Worm (Caenorhabditis elegans) whole organism, L4/young adult: ENCODE data around the gene F17E9.5.

ENCODE experiments used
- W03F9.2 ChIP-seq: fragments of 150-350 bp; optimal IDR thresholded peaks from 2 replicates; lab custom pipeline; 2014; ENCODE audit warnings: missing biosample characterization, missing genetic modification characterization
- dao-5 ChIP-seq: sonication (generic microtip); optimal IDR thresholded peaks from 2 replicates; lab custom pipeline; 2016; ENCODE audit warnings: missing genotype, missing genetic modification characterization, moderate library complexity, missing compliant biosample characterization
- him-1 ChIP-seq: sonication (generic microtip); optimal IDR thresholded peaks from 2 replicates; lab custom pipeline; 2016; ENCODE audit warnings: missing genotype, missing genetic modification reagents, missing genetic modification characterization, missing compliant biosample characterization

F17E9.5 gene

ce11 chrIV:8360817-8361216 is 15.2 kb downstream of the F17E9.5 start, which contains the start of gene sqv-1:
Gene sqv-1 (plus strand): TSS chrIV:8361117.
- TF ChIP-seq him-1 (tag; lab: Kevin White, UChicago), result no peak
- no peak for TF ChIP-seq dao-5 (tag; lab: Kevin White, UChicago)
- TF ChIP-seq W03F9.2 (tag; lab: Kevin White, UChicago), result no peak

- TF ChIP-seq dao-5 (tag; lab: Kevin White, UChicago) (no peak), W03F9.2 (tag; lab: Kevin White, UChicago) (no peak), him-1 (tag; lab: Kevin White, UChicago) (no peak)
Observed at ce11 chrIV:8363163-8363562, 17.5 kb downstream of the F17E9.5 start, which contains the start of gene D2096.12. Gene D2096.12 (plus strand): TSS chrIV:8363463.

- TF ChIP-seq him-1 (tag; lab: Kevin White, UChicago), result no peak
- TF ChIP-seq W03F9.2 (tag; lab: Kevin White, UChicago), result no peak
Observed at ce11 chrIV:8366295-8366694, 20.7 kb downstream of the F17E9.5 start, which contains the start of gene aagr-1. Gene aagr-1 (plus strand): TSS chrIV:8366521.

- TF ChIP-seq him-1 (tag; lab: Kevin White, UChicago) (no peak), W03F9.2 (tag; lab: Kevin White, UChicago) (no peak), dao-5 (tag; lab: Kevin White, UChicago) (no peak)
Observed at ce11 chrIV:8367887-8368286, 22.3 kb downstream of the F17E9.5 start.

DNA sequence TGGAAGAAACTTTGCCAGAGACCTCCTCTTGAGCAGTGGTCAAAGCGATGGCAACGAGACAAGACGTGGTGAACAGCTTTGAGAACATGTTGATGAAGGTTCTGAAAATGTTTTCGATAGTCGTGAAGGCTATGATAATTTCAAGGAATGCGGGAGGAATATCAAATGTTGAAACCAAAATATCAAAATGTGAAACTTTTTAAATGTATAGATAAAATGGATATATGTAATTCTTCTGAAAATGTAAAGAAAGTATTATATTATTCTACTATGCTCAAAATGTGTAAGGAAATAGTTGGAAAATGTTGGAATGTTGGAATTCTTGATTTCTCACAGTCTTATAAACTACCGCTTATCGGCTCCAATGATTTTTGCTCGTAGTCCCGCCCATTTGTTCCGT is 23.5 kb downstream of the F17E9.5 start, which contains the start of gene D2096.6:
Gene D2096.6 (minus strand): TSS at position 101 of the 400 bp plus-strand sequence.
- TF ChIP-seq dao-5 (tag; lab: Kevin White, UChicago), result no peak

DNA sequence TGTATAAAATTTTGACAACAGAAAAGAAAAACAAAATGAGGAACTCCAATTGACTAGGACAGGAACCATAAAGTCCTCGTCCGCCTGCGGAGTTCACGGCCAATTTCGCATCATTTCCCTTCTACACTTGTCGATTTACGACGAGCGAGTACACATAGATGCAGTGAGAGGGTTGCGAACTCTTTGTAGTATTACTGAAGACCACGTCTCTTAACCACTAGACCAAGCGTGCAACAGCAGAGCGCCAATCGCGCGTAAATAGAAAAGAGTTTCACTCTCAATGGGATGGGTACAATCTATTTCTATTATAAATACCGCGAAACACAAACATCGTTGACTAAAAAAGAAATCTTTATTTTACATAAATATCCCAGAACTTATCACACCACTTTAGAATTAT is 29.8 kb downstream of the F17E9.5 start:
- peak; percentile 48 for TF ChIP-seq him-1 (tag; lab: Kevin White, UChicago)
- peak; percentile 70 for TF ChIP-seq W03F9.2 (tag; lab: Kevin White, UChicago)
- no peak for TF ChIP-seq dao-5 (tag; lab: Kevin White, UChicago)

ce11 chrIV:8376923-8377322 is 31.3 kb downstream of the F17E9.5 start:
- TF ChIP-seq him-1 (tag; lab: Kevin White, UChicago) (no peak), dao-5 (tag; lab: Kevin White, UChicago) (no peak), W03F9.2 (tag; lab: Kevin White, UChicago) (no peak)

- TF ChIP-seq W03F9.2 (tag; lab: Kevin White, UChicago) (no peak), dao-5 (tag; lab: Kevin White, UChicago) (peak; percentile 26), him-1 (tag; lab: Kevin White, UChicago) (no peak)
Observed at ce11 chrIV:8377501-8377900, 31.9 kb downstream of the F17E9.5 start, which contains the start of gene D2096.7. Gene D2096.7 (minus strand): TSS chrIV:8377630.

DNA sequence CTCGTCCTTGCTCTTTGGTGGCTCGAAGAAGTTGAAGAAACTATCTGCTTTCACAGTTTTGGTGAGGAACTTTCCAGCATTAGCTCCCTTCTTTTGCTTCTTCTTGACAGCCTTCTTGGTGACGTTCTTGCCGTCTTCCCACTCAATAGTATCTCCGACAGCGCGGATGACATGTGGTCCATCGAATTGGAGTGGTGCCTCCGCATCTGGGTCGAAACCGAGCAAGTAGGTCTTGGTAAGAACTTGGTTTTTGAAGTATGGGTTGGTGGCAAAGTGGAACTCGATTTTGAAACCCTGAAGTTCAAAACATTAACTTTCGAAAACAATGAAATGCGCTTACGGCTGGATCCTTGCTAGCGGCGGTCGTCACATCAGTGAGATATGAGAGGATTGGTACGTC is 32.7 kb downstream of the F17E9.5 start:
- TF ChIP-seq W03F9.2 (tag; lab: Kevin White, UChicago) (no peak), dao-5 (tag; lab: Kevin White, UChicago) (no peak), him-1 (tag; lab: Kevin White, UChicago) (no peak)

- TF ChIP-seq W03F9.2 (tag; lab: Kevin White, UChicago) (peak; percentile 89), dao-5 (tag; lab: Kevin White, UChicago) (no peak)
Observed at ce11 chrIV:8379278-8379677, 33.7 kb downstream of the F17E9.5 start, which contains the start of gene nap-1. Gene nap-1 (minus strand): TSS chrIV:8379319.

ce11 chrIV:8379683-8380082 is 34.1 kb downstream of the F17E9.5 start, which contains the start of gene praf-3:
Gene praf-3 (plus strand): TSS chrIV:8379983.
- TF ChIP-seq dao-5 (tag; lab: Kevin White, UChicago) (no peak), W03F9.2 (tag; lab: Kevin White, UChicago) (no peak), him-1 (tag; lab: Kevin White, UChicago) (no peak)

ce11 chrIV:8380266-8380850 is 34.7 kb downstream of the F17E9.5 start:
- no peak for TF ChIP-seq dao-5 (tag; lab: Kevin White, UChicago)
- TF ChIP-seq him-1 (tag; lab: Kevin White, UChicago), result no peak
- TF ChIP-seq W03F9.2 (tag; lab: Kevin White, UChicago), result no peak

DNA sequence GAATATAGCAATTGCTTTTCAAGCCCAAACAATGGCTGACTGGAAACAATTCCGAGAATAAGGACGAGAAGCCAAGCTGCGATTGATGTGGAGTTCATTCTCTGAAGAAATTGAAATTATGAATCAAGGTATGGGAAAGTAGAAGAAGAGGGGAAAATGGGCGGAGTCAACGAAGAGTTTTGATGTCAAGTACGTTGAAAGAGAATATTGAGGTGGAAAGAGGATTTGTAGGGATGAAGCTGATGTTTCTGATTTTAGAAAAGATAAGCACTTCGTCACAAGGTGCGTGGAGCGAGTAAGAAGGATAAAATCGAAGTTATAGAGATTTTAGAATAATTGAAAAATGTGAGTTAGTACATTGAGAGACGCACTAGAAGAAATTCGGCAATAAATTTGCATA is 37.1 kb downstream of the F17E9.5 start, which contains the start of gene D2096.9:
Gene D2096.9 (minus strand): TSS at position 101 of the 400 bp plus-strand sequence.
- TF ChIP-seq dao-5 (tag; lab: Kevin White, UChicago) (no peak), him-1 (tag; lab: Kevin White, UChicago) (no peak), W03F9.2 (tag; lab: Kevin White, UChicago) (no peak)

DNA sequence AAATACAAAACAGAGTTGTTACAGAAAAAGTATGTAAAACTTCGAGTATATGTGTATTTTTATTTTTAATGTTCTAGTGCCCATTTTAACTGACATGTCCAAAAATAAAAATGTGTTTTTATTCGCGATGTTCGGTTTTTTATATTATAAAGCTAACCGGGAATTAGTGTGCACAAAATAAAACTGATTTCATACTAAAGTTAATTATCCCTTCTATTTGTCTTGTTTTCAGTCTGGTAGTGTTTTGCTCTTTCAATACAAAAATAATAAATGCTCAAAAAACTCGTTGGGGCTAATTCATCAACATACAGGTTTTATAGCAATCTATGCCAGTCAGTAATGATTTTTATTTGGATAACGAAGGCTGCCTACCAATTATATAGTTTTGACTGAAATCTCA is 39.1 kb downstream of the F17E9.5 start:
- TF ChIP-seq W03F9.2 (tag; lab: Kevin White, UChicago) (no peak), him-1 (tag; lab: Kevin White, UChicago) (no peak), dao-5 (tag; lab: Kevin White, UChicago) (no peak)
